Fruit fly (Drosophila melanogaster): ENCODE data around the gene milt.

Gene milt

DNA sequence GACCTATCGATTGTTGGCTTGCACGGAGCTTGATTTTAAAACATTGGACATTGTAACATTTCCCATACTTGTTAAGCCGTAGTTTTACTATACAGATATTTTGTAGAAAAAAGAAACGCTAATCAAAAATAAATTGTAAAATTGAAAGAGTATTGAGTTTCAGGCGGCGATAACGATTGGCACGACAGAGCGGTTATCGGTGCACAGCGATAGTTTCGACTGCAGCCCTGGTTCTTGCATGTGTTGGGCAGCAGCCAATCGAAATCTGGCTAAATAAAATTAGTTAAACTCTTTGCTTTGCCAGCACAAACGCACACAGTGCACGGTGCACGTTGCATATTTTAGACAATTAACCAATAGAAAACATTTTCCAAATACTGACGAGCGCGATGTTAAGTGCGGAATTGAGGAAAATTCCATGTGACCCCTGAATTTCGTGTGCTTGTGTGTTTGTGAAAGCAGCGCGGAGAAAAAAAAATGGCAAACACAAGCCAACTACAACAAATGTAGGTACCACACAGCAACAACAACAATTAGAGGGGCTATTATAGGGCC, at the start of gene milt (continued):
- TF ChIP-seq Atf3 (GFP tag; optimal IDR thresholded peaks at IDR 0.05) (no peak), nerfin-1 (tag; optimal IDR thresholded peaks at IDR 0.05) (peak; percentile 31), sr (GFP tag; IDR thresholded peaks at IDR 0.05) (no peak), D19A (tag; optimal IDR thresholded peaks at IDR 0.05) (peak; percentile 73), Antp (GFP tag; optimal IDR thresholded peaks at IDR 0.05) (no peak), CG14050 (GFP tag; IDR thresholded peaks at IDR 0.05) (no peak), CG33213 (GFP tag; optimal IDR thresholded peaks at IDR 0.05) (no peak), Rfx (GFP tag; IDR thresholded peaks at IDR 0.05) (peak; percentile 43; the same call in 1 of the 2 replicates), croc (GFP tag; conservative IDR thresholded peaks at IDR 0.05) (no peak), CG34224 (GFP tag; IDR thresholded peaks at IDR 0.05; ENCODE audit: partially characterized antibody) (peak; percentile 79), Med (GFP tag) (peak; percentile 72), vnd (GFP tag; IDR thresholded peaks at IDR 0.05; ENCODE audit: partially characterized antibody) (peak; percentile 86), CG5245 (GFP tag; optimal IDR thresholded peaks at IDR 0.05) (no peak), CG3281 (GFP tag; optimal IDR thresholded peaks at IDR 0.05) (no peak), fd3F (GFP tag; optimal IDR thresholded peaks at IDR 0.05) (no peak), ftz-f1 (GFP tag; optimal IDR thresholded peaks at IDR 0.05) (no peak), otp (GFP tag; IDR thresholded peaks at IDR 0.05) (no peak), CG5953 (GFP tag; IDR thresholded peaks at IDR 0.05) (no peak), sim (GFP tag; IDR thresholded peaks at IDR 0.05) (no peak), caup (GFP tag; optimal IDR thresholded peaks at IDR 0.05; ENCODE audit: severe bottlenecking) (no peak), CG13296 (GFP tag; optimal IDR thresholded peaks at IDR 0.05) (no peak), seq (GFP tag; IDR thresholded peaks at IDR 0.05) (no peak), crc (GFP tag; optimal IDR thresholded peaks at IDR 0.05) (no peak), CG18764 (GFP tag; optimal IDR thresholded peaks at IDR 0.05) (no peak), chm (GFP tag; IDR thresholded peaks at IDR 0.05) (peak; percentile 57), her (GFP tag; optimal IDR thresholded peaks at IDR 0.05) (peak; percentile 5), CG8281 (tag; optimal IDR thresholded peaks at IDR 0.05) (no peak), CG3163 (GFP tag; optimal IDR thresholded peaks at IDR 0.05) (no peak), CG12219 (GFP tag; optimal IDR thresholded peaks at IDR 0.05) (no peak), CG2678 (tag; optimal IDR thresholded peaks at IDR 0.05) (no peak), maf-S (GFP tag; optimal IDR thresholded peaks at IDR 0.05) (no peak), wdn (GFP tag; IDR thresholded peaks at IDR 0.05) (no peak), Six4 (GFP tag; optimal IDR thresholded peaks at IDR 0.05) (no peak), nom (GFP tag; optimal IDR thresholded peaks at IDR 0.05) (no peak), so (GFP tag; IDR thresholded peaks at IDR 0.05) (peak; percentile 72; the same call in 2 of the 3 replicates), row (GFP tag; IDR thresholded peaks at IDR 0.05) (peak; percentile 37; the same call in 1 of the 3 replicates), Hr78 (GFP tag; optimal IDR thresholded peaks at IDR 0.05) (no peak), Dip2 (GFP tag; IDR thresholded peaks at IDR 0.05) (no peak), CG17186 (GFP tag; optimal IDR thresholded peaks at IDR 0.05) (peak; percentile 78), CG12769 (tag; optimal IDR thresholded peaks at IDR 0.05) (no peak), gt (GFP tag; IDR thresholded peaks at IDR 0.05) (no peak), Hsf (GFP tag; optimal IDR thresholded peaks at IDR 0.05) (peak; percentile 22), CG10321 (GFP tag; IDR thresholded peaks at IDR 0.05) (no peak), pfk (GFP tag; optimal IDR thresholded peaks at IDR 0.05) (no peak), zfh2 (GFP tag; optimal IDR thresholded peaks at IDR 0.05) (no peak), org-1 (GFP tag; optimal IDR thresholded peaks at IDR 0.05) (no peak), pzg (GFP tag; optimal IDR thresholded peaks at IDR 0.05) (peak; percentile 72), toy (GFP tag; IDR thresholded peaks at IDR 0.05) (no peak), Kr (GFP tag; optimal IDR thresholded peaks at IDR 0.05) (no peak), E2f1 (GFP tag; IDR thresholded peaks at IDR 0.05) (no peak), CG4820 (GFP tag; optimal IDR thresholded peaks at IDR 0.05) (no peak), MBD-R2 (GFP tag; IDR thresholded peaks at IDR 0.05) (peak; percentile 44)
